Worm (Caenorhabditis elegans) whole organism, midembryonic: ENCODE measurements around the gene plg-1.

Experiments
- T22C8.4 ChIP-seq: fragments of 200-800 bp; sonication (Bioruptor generic); IDR thresholded peaks from 2 replicates; pipeline ENCODE4 v1.3.6; 2022; ENCODE audit warnings: missing genetic modification characterization, missing compliant biosample characterization
- cog-1 ChIP-seq: sonication (generic microtip); optimal IDR thresholded peaks from 2 replicates; lab custom pipeline; 2016; ENCODE audit warnings: missing genetic modification characterization, missing compliant biosample characterization
- flt-1 ChIP-seq: fragments of 200-800 bp; sonication (Bioruptor generic); IDR thresholded peaks from 2 replicates; pipeline ENCODE4 v1.3.6; 2022; ENCODE audit warnings: missing genetic modification characterization, missing compliant biosample characterization
- klf-2 ChIP-seq: fragments of 200-800 bp; sonication (Bioruptor generic); conservative IDR thresholded peaks from 2 replicates; pipeline ENCODE4 v1.3.6; 2022; ENCODE audit warnings: missing genetic modification reagents, missing genetic modification characterization, missing compliant biosample characterization
- med-1 ChIP-seq: sonication (generic microtip); optimal IDR thresholded peaks from 2 replicates; lab custom pipeline; 2017; ENCODE audit warnings: missing genetic modification characterization, mild to moderate bottlenecking, missing compliant biosample characterization, antibody characterized with exemption, missing genetic modification reagents; ENCODE audit not compliant: insufficient read depth
- ref-1 ChIP-seq: fragments of 200-800 bp; sonication (Bioruptor generic); conservative IDR thresholded peaks from 2 replicates; pipeline ENCODE4 v1.3.6; 2022; ENCODE audit warnings: missing genetic modification reagents, missing genetic modification characterization, missing compliant biosample characterization
- tab-1 ChIP-seq: fragments of 200-800 bp; sonication (Bioruptor generic); IDR thresholded peaks from 2 replicates; pipeline ENCODE4 v1.3.6; 2022; ENCODE audit warnings: missing genetic modification characterization, missing compliant biosample characterization
- ztf-23 ChIP-seq: fragments of 200-800 bp; sonication (Bioruptor generic); IDR thresholded peaks from 2 replicates; pipeline ENCODE4 v1.3.6; 2022; ENCODE audit warnings: missing genetic modification reagents, missing genetic modification characterization, missing compliant biosample characterization
- ztf-29 ChIP-seq: fragments of 200-800 bp; sonication (Bioruptor generic); IDR thresholded peaks from 2 replicates; pipeline ENCODE4 v1.3.6; 2022; ENCODE audit warnings: missing genetic modification reagents, missing genetic modification characterization, missing compliant biosample characterization

plg-1 gene

DNA sequence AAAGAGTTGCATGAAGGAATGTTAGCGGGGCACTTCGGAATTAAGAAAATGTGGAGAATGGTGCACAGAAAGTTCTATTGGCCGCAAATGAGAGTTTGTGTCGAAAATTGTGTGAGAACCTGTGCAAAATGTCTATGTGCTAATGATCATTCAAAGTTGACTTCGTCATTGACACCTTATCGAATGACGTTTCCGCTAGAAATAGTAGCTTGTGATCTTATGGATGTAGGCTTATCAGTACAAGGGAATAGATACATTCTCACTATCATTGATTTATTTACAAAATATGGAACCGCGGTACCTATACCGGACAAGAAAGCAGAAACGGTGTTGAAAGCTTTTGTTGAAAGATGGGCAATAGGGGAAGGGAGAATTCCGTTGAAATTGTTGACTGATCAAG lies 6.4 kb downstream of the plg-1 start:
- TF ChIP-seq ref-1 (GFP tag; lab: Robert Waterston, UW) (no peak), ztf-23 (GFP tag; lab: Robert Waterston, UW) (no peak), flt-1 (no peak)

DNA sequence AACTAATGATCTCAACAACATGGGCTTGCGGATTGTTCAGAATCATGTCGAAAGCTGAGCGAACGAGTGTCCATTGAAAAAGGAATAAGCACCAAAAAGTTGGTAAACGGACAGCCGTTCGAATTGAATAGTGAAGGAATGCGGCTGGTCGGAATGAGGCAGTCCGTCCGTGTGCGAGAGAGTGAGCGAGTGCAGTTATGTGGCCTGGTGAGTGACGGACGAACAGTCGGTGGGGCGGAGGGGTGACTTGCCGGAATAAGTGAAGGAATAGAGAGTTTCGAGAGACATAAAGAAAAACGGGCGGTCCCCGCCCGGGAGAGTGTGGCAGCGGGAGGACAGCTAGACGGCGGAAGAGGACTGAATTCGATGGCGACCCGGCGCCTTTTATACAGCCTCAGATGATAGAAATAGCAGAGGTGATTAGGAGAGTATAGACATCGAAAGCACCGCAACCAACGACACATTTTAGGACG lies 13.3 kb downstream of the plg-1 start:
- TF ChIP-seq med-1 (GFP tag; lab: Kevin White, UChicago), result no peak
- 0 out of 2 replicates have a peak, but pooled peaks have one; percentile 54 for TF ChIP-seq flt-1
- TF ChIP-seq cog-1 (tag; lab: Kevin White, UChicago), result peak; percentile 11
- peak; percentile 57; the same call in 1 of the 2 replicates for TF ChIP-seq ztf-23 (GFP tag; lab: Robert Waterston, UW)
- no peak for TF ChIP-seq ref-1 (GFP tag; lab: Robert Waterston, UW)
- peak; percentile 51; the same call in 1 of the 2 replicates for TF ChIP-seq tab-1 (GFP tag; lab: Robert Waterston, UW)
- TF ChIP-seq ztf-29 (GFP tag; lab: Robert Waterston, UW), result no peak
- TF ChIP-seq T22C8.4, result no peak
- TF ChIP-seq klf-2 (GFP tag; lab: Robert Waterston, UW), result no peak

DNA sequence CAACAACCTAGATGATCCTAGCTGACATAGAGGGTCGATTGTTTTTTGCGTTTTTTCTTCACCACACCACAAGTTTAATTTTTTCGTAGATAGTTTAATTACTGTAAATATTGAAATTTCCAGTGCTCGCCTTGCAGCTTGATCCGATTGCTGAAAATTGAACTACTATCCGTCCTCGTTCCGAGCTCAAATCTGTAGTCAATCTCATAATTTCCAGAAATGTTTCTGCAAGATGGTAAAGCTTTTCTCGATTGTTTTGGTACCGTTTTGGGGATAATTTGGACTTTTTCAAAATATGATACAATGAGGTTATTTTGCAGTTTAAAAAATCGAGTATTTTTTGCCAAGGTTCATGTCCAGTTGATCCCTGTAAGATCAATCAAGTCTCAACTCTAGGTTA lies 14.0 kb downstream of the plg-1 start:
- no peak for TF ChIP-seq flt-1
- TF ChIP-seq ref-1 (GFP tag; lab: Robert Waterston, UW), result no peak
- TF ChIP-seq med-1 (GFP tag; lab: Kevin White, UChicago), result no peak
- no peak for TF ChIP-seq ztf-29 (GFP tag; lab: Robert Waterston, UW)
- TF ChIP-seq tab-1 (GFP tag; lab: Robert Waterston, UW), result no peak
- no peak for TF ChIP-seq cog-1 (tag; lab: Kevin White, UChicago)
- TF ChIP-seq ztf-23 (GFP tag; lab: Robert Waterston, UW), result no peak
- TF ChIP-seq T22C8.4, result no peak
- no peak for TF ChIP-seq klf-2 (GFP tag; lab: Robert Waterston, UW)

DNA sequence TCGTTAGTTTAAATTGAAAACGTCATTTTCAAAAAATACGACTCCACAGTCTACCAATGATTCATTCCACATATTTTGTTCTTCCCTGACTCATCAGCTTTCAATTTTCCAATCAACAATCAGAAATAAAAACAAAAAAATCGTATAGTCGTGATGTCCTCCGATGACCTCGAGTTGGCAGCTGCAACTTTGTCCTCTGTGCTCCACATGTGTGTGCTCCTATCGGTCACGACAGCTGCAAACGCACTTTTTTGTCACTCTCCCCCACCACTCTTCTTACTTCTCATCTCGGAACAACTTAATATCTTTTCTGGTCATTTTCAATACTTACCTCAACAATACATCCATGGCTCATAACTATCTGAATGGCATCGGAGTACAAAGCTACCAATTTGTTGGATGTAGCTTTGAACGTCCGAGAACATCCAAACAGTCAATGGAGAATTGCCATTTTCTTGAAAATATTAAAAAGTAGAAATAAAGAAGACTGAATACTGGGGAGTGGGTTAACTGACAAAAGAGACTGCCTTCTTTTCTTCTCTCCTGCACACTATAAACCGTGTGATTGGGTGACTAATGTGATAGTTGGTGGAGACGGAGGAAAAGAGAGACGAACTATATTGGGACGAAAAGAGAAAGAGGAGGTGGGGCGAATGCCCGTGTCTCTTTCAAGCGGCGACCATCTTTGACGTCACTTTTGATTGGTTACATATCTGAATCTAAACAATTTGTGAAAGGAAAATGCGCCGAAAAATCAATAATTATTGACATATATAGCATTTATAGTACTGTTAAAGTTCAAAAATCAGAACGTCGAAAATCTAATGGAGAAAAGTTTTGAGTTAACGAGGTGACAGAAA lies 15.2 kb downstream of the plg-1 start:
- no peak for TF ChIP-seq klf-2 (GFP tag; lab: Robert Waterston, UW)
- no peak for TF ChIP-seq ztf-23 (GFP tag; lab: Robert Waterston, UW)
- TF ChIP-seq med-1 (GFP tag; lab: Kevin White, UChicago), result no peak
- no peak for TF ChIP-seq ztf-29 (GFP tag; lab: Robert Waterston, UW)
- TF ChIP-seq tab-1 (GFP tag; lab: Robert Waterston, UW), result no peak
- TF ChIP-seq T22C8.4, result no peak
- no peak for TF ChIP-seq ref-1 (GFP tag; lab: Robert Waterston, UW)
- no peak for TF ChIP-seq cog-1 (tag; lab: Kevin White, UChicago)
- no peak for TF ChIP-seq flt-1

DNA sequence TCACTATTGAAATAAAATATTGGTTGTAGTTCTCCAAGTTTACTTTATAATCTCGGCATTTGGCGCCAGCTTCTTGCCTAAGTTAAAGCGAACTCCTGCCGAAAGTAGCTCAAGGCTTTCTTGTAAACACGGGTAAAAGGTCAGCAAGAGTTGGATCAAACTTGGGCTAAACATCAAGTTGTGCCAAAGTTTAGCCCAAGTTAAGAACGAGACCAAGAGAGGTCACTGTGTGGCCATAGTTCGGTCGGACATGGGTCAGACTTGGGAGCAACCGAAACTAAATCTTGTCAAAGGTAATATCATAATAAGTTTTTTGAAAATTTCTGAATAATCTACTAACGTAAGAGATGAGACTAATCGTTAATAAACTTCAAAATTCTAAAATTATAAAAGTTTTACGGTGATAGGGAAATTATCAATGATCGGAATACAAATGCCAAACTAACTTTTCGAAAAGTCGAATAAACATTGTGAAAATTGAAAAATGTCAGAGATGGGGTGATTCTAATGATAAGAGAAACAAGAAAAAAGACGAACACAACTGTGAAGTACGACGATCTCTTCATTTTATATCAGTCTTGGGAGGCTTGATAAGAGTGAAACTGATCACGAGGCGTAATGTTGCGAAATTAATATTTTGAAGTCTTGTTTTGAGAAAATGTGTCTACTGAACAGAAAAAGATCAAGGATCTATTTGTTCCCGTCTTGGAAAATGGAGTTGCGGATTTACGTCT lies 16.0 kb downstream of the plg-1 start:
- no peak for TF ChIP-seq ztf-23 (GFP tag; lab: Robert Waterston, UW)
- no peak for TF ChIP-seq ref-1 (GFP tag; lab: Robert Waterston, UW)
- no peak for TF ChIP-seq T22C8.4
- TF ChIP-seq ztf-29 (GFP tag; lab: Robert Waterston, UW), result no peak
- TF ChIP-seq cog-1 (tag; lab: Kevin White, UChicago), result no peak
- no peak for TF ChIP-seq med-1 (GFP tag; lab: Kevin White, UChicago)

DNA sequence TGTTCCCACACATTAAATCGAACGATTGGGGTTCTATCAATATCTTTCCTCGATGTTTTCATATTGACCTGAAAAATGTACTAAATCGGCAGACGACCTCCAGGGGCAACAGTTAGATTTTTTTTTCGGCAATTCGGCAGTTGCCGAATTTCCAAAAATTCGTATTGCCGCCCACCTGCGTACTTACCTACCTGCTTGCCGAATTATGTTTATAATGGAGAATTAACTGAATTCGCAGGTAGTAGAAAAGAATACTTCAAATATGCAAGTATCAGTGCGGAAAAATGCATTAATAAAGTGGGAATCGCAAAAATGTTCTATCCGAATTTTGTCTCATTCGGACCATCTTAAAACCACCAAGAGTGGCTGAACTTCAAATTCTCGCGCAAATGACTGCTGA lies 17.6 kb downstream of the plg-1 start:
- TF ChIP-seq med-1 (GFP tag; lab: Kevin White, UChicago), result no peak
- TF ChIP-seq flt-1, result no peak
- no peak for TF ChIP-seq cog-1 (tag; lab: Kevin White, UChicago)
- no peak for TF ChIP-seq ref-1 (GFP tag; lab: Robert Waterston, UW)
- no peak for TF ChIP-seq klf-2 (GFP tag; lab: Robert Waterston, UW)
- TF ChIP-seq ztf-23 (GFP tag; lab: Robert Waterston, UW), result no peak
- no peak for TF ChIP-seq ztf-29 (GFP tag; lab: Robert Waterston, UW)
- TF ChIP-seq T22C8.4, result no peak
- no peak for TF ChIP-seq tab-1 (GFP tag; lab: Robert Waterston, UW)

DNA sequence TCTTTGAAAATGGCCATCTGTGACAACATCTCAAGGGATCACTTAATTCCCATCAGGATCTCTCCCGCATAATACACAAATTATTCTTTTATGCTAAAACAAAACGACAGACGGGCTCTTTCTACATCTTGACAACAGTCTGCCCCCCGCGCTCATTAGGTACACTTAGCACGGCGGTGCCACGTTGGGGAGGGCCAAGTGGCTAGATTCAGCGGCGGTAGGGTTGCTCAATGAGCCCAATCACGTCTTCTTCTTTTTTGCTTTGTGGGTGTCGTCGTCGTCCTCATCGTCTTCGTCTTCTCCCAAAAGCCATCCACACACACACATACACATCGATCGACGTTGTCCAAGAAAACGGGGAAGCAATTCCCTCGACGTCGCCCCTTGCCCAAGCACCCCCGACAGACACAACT lies 21.0 kb downstream of the plg-1 start:
- TF ChIP-seq ztf-29 (GFP tag; lab: Robert Waterston, UW), result no peak
- TF ChIP-seq klf-2 (GFP tag; lab: Robert Waterston, UW), result no peak
- TF ChIP-seq tab-1 (GFP tag; lab: Robert Waterston, UW), result no peak
- TF ChIP-seq ref-1 (GFP tag; lab: Robert Waterston, UW), result no peak
- 0 out of 2 replicates have a peak, but pooled peaks have one; percentile 41 for TF ChIP-seq flt-1
- TF ChIP-seq med-1 (GFP tag; lab: Kevin White, UChicago), result no peak
- peak; percentile 1 for TF ChIP-seq cog-1 (tag; lab: Kevin White, UChicago)
- TF ChIP-seq ztf-23 (GFP tag; lab: Robert Waterston, UW), result no peak; the same call in 1 of the 2 replicates
- peak; percentile 58; the same call in 1 of the 2 replicates for TF ChIP-seq T22C8.4

DNA sequence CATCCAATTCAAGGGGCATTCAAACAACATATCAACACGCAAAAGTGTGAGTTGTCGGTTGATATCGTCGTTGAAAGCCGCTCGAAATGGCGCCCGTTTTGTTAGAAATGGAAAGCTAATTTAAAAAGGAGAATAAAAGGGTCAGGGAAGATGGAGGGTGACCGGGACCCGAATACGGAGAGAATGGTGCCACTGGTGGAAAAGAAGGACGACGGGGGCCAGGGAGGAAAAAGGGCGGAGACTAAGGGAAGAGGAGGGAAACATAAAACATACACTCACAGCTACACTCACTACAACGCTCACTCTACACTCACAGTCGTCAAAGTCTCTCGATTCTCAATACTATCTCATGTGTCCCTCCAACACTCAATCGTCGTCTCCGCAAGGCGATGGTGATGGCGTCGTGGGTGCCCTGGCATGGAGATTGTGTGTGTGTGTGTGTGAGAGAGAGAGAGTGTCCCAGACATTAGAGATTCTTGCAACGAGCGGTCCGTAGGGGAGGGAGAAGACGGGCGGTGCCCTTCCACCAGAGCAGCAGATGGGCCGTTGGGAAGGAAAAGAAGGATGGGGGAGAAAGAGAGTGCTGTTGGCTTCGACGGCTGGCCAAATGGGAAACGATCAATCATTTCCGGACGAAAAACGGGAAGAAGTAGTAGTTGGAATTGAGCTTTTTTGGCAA lies 22.1 kb downstream of the plg-1 start:
- TF ChIP-seq med-1 (GFP tag; lab: Kevin White, UChicago), result no peak
- TF ChIP-seq klf-2 (GFP tag; lab: Robert Waterston, UW), result no peak
- TF ChIP-seq flt-1, result peak; percentile 65; the same call in 1 of the 2 replicates
- no peak for TF ChIP-seq ref-1 (GFP tag; lab: Robert Waterston, UW)
- 0 out of 2 replicates have a peak, but pooled peaks have one; percentile 61 for TF ChIP-seq tab-1 (GFP tag; lab: Robert Waterston, UW)
- peak; percentile 85 for TF ChIP-seq cog-1 (tag; lab: Kevin White, UChicago)
- TF ChIP-seq T22C8.4, result no peak
- peak; percentile 56; the same call in 1 of the 2 replicates for TF ChIP-seq ztf-23 (GFP tag; lab: Robert Waterston, UW)
- TF ChIP-seq ztf-29 (GFP tag; lab: Robert Waterston, UW), result no peak
